Worm (Caenorhabditis elegans) whole organism, L4/young adult: ENCODE results near the gene sdz-33.

ENCODE experiments used
- W03F9.2 ChIP-seq: fragments of 150-350 bp; optimal IDR thresholded peaks from 2 replicates; lab custom pipeline; 2014; ENCODE audit warnings: missing biosample characterization, missing genetic modification characterization
- dao-5 ChIP-seq: sonication (generic microtip); optimal IDR thresholded peaks from 2 replicates; lab custom pipeline; 2016; ENCODE audit warnings: missing genotype, missing genetic modification characterization, moderate library complexity, missing compliant biosample characterization
- him-1 ChIP-seq: sonication (generic microtip); optimal IDR thresholded peaks from 2 replicates; lab custom pipeline; 2016; ENCODE audit warnings: missing genotype, missing genetic modification reagents, missing genetic modification characterization, missing compliant biosample characterization

- TF ChIP-seq W03F9.2 (tag; lab: Kevin White, UChicago) (peak; percentile 41), him-1 (tag; lab: Kevin White, UChicago) (no peak), dao-5 (tag; lab: Kevin White, UChicago) (no peak)
These were observed 25.7 kb upstream of the sdz-33 start for ce11 chrIII:11881549-11881948.
